Worm (Caenorhabditis elegans): ENCODE results near the gene moe-3.

DNA sequence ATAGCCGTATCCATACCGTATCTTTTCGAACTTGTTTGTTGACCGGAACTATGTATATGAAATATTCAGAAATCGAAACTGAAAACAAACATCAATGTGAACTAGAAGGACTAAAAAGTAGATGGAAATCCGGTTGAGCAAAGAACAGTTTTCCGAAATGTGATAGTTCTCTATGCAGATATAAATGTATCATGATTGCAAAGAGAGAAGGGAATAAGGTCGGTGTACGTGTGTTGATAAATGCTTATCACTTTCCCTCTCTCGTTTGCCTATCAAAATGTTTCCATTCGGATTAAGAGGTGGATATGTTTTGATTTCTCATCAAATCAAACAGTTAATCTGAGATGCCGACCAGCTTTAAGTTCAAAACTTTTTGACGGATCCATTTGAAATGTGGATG lies 17.3 kb downstream of the moe-3 start:
- TF ChIP-seq nfya-1 (tag; optimal IDR thresholded peaks at IDR 0.05) = no peak
- no peak for TF ChIP-seq unc-3 (GFP tag; conservative IDR thresholded peaks at IDR 0.05)
- no peak for TF ChIP-seq unc-3 (tag; optimal IDR thresholded peaks at IDR 0.05)
- TF ChIP-seq pag-3 (tag; optimal IDR thresholded peaks at IDR 0.05; ENCODE audit: borderline replicate concordance) = no peak
- TF ChIP-seq ceh-45 (GFP tag; IDR thresholded peaks at IDR 0.05) = no peak
- TF ChIP-seq pqm-1 (tag; optimal IDR thresholded peaks at IDR 0.05) = no peak
- TF ChIP-seq ets-4 (tag; optimal IDR thresholded peaks at IDR 0.05) = no peak
- TF ChIP-seq ceh-18 (tag; optimal IDR thresholded peaks at IDR 0.05) = no peak
